Fruit fly (Drosophila melanogaster): ENCODE results near the gene Amacr.
A peak's percentile ranks its signal among the peaks of the same experiment; 100 is the strongest.

Gene Amacr

dm6 chr2L:20795774-20796173 is 43.6 kb upstream of the Amacr start:
- no peak for TF ChIP-seq Hr96 (GFP tag; optimal IDR thresholded peaks at IDR 0.05)
- no peak for TF ChIP-seq CG1620 (GFP tag; optimal IDR thresholded peaks at IDR 0.05)
- no peak for TF ChIP-seq tj (GFP tag; optimal IDR thresholded peaks at IDR 0.05)
- no peak for TF ChIP-seq ovo (GFP tag; optimal IDR thresholded peaks at IDR 0.05)
- TF ChIP-seq CG7045 (GFP tag; optimal IDR thresholded peaks at IDR 0.05), result no peak
- no peak for TF ChIP-seq kay (GFP tag; ENCODE audit: borderline replicate concordance)
- no peak for TF ChIP-seq cnc (optimal IDR thresholded peaks at IDR 0.05)
- TF ChIP-seq bab1 (GFP tag; optimal IDR thresholded peaks at IDR 0.05), result no peak
- TF ChIP-seq CG11617 (GFP tag; optimal IDR thresholded peaks at IDR 0.05), result no peak

dm6 chr2L:20794656-20795055 is 42.5 kb upstream of the Amacr start:
- TF ChIP-seq CG5204 (GFP tag; optimal IDR thresholded peaks at IDR 0.05) (no peak), Mnt (GFP tag; optimal IDR thresholded peaks at IDR 0.05) (no peak), toe (GFP tag; optimal IDR thresholded peaks at IDR 0.05) (no peak), pad (GFP tag; optimal IDR thresholded peaks at IDR 0.05) (no peak), CG12768 (GFP tag; optimal IDR thresholded peaks at IDR 0.05) (no peak), cic (GFP tag; optimal IDR thresholded peaks at IDR 0.05) (no peak), bab1 (GFP tag; optimal IDR thresholded peaks at IDR 0.05) (no peak)

- TF ChIP-seq CG1620 (GFP tag; optimal IDR thresholded peaks at IDR 0.05), result no peak
- TF ChIP-seq Mnt (GFP tag; optimal IDR thresholded peaks at IDR 0.05), result peak; percentile 77
- peak; percentile 13 for TF ChIP-seq tj (GFP tag; optimal IDR thresholded peaks at IDR 0.05)
- TF ChIP-seq CG12768 (GFP tag; optimal IDR thresholded peaks at IDR 0.05), result peak; percentile 70
- peak; percentile 19 for TF ChIP-seq CG14711 (tag; optimal IDR thresholded peaks at IDR 0.05)
- TF ChIP-seq CG33017 (tag; optimal IDR thresholded peaks at IDR 0.05), result peak; percentile 63
- TF ChIP-seq CG5204 (GFP tag; optimal IDR thresholded peaks at IDR 0.05), result no peak
- no peak for TF ChIP-seq Crg-1 (GFP tag; optimal IDR thresholded peaks at IDR 0.05)
- TF ChIP-seq Clk (GFP tag; optimal IDR thresholded peaks at IDR 0.05), result no peak
- no peak for TF ChIP-seq CG7045 (GFP tag; optimal IDR thresholded peaks at IDR 0.05)
- peak; percentile 51 for TF ChIP-seq CG7101 (tag; optimal IDR thresholded peaks at IDR 0.05)
- TF ChIP-seq CG11617 (GFP tag; optimal IDR thresholded peaks at IDR 0.05), result no peak
- TF ChIP-seq kay (GFP tag; ENCODE audit: borderline replicate concordance), result peak; percentile 93
- peak; percentile 33 for TF ChIP-seq ovo (GFP tag; optimal IDR thresholded peaks at IDR 0.05)
- no peak for TF ChIP-seq cnc (optimal IDR thresholded peaks at IDR 0.05)
- peak; percentile 67 for TF ChIP-seq cic (GFP tag; optimal IDR thresholded peaks at IDR 0.05)
- peak; percentile 79 for TF ChIP-seq bab1 (GFP tag; optimal IDR thresholded peaks at IDR 0.05)
- peak; percentile 6 for TF ChIP-seq Hr96 (GFP tag; optimal IDR thresholded peaks at IDR 0.05)
- TF ChIP-seq toe (GFP tag; optimal IDR thresholded peaks at IDR 0.05), result no peak
- TF ChIP-seq pad (GFP tag; optimal IDR thresholded peaks at IDR 0.05), result peak; percentile 9
Measured at dm6 chr2L:20793881-20794280, 41.7 kb upstream of the Amacr start.

- peak; percentile 95 for TF ChIP-seq tj (GFP tag; optimal IDR thresholded peaks at IDR 0.05)
- no peak for TF ChIP-seq CG7101 (tag; optimal IDR thresholded peaks at IDR 0.05)
- TF ChIP-seq CG14711 (tag; optimal IDR thresholded peaks at IDR 0.05), result no peak
- TF ChIP-seq CG7045 (GFP tag; optimal IDR thresholded peaks at IDR 0.05), result no peak
- no peak for TF ChIP-seq cic (GFP tag; optimal IDR thresholded peaks at IDR 0.05)
- no peak for TF ChIP-seq Hr96 (GFP tag; optimal IDR thresholded peaks at IDR 0.05)
- peak; percentile 72 for TF ChIP-seq kay (GFP tag; ENCODE audit: borderline replicate concordance)
- no peak for TF ChIP-seq bab1 (GFP tag; optimal IDR thresholded peaks at IDR 0.05)
- TF ChIP-seq CG33017 (tag; optimal IDR thresholded peaks at IDR 0.05), result no peak
- TF ChIP-seq cnc (optimal IDR thresholded peaks at IDR 0.05), result no peak
- peak; percentile 62 for TF ChIP-seq CG12768 (GFP tag; optimal IDR thresholded peaks at IDR 0.05)
- TF ChIP-seq Mnt (GFP tag; optimal IDR thresholded peaks at IDR 0.05), result peak; percentile 6
Measured at dm6 chr2L:20792988-20793544, 40.9 kb upstream of the Amacr start.

- TF ChIP-seq toe (GFP tag; optimal IDR thresholded peaks at IDR 0.05) (no peak), kay (GFP tag; ENCODE audit: borderline replicate concordance) (peak; percentile 53)
Measured at dm6 chr2L:20792521-20792920, 40.4 kb upstream of the Amacr start.

dm6 chr2L:20788050-20788449 is 35.9 kb upstream of the Amacr start:
- no peak for TF ChIP-seq Mnt (GFP tag; optimal IDR thresholded peaks at IDR 0.05)
- TF ChIP-seq kay (GFP tag; ENCODE audit: borderline replicate concordance), result no peak
- no peak for TF ChIP-seq CG12768 (GFP tag; optimal IDR thresholded peaks at IDR 0.05)
- no peak for TF ChIP-seq cnc (optimal IDR thresholded peaks at IDR 0.05)
- no peak for TF ChIP-seq cic (GFP tag; optimal IDR thresholded peaks at IDR 0.05)

dm6 chr2L:20787271-20787791 is 35.2 kb upstream of the Amacr start, which contains the start of gene Pomp:
TSS of gene Pomp (plus strand) at chr2L:20787656.
- TF ChIP-seq Crg-1 (GFP tag; optimal IDR thresholded peaks at IDR 0.05) (peak; percentile 3), CG5204 (GFP tag; optimal IDR thresholded peaks at IDR 0.05) (no peak), cic (GFP tag; optimal IDR thresholded peaks at IDR 0.05) (peak; percentile 39), Mnt (GFP tag; optimal IDR thresholded peaks at IDR 0.05) (no peak), kay (GFP tag; ENCODE audit: borderline replicate concordance) (peak; percentile 33), ovo (GFP tag; optimal IDR thresholded peaks at IDR 0.05) (no peak), pad (GFP tag; optimal IDR thresholded peaks at IDR 0.05) (peak; percentile 12), CG12768 (GFP tag; optimal IDR thresholded peaks at IDR 0.05) (no peak), CG7101 (tag; optimal IDR thresholded peaks at IDR 0.05) (peak; percentile 47), CG7045 (GFP tag; optimal IDR thresholded peaks at IDR 0.05) (no peak), Hr96 (GFP tag; optimal IDR thresholded peaks at IDR 0.05) (no peak), toe (GFP tag; optimal IDR thresholded peaks at IDR 0.05) (peak; percentile 17), CG14711 (tag; optimal IDR thresholded peaks at IDR 0.05) (peak; percentile 61), CG1620 (GFP tag; optimal IDR thresholded peaks at IDR 0.05) (no peak), bab1 (GFP tag; optimal IDR thresholded peaks at IDR 0.05) (peak; percentile 41), tj (GFP tag; optimal IDR thresholded peaks at IDR 0.05) (peak; percentile 9)
